Worm (Caenorhabditis elegans) whole organism, L4/young adult: ENCODE measurements around the gene Y37E11AL.1.

ENCODE experiments used
- W03F9.2 ChIP-seq: fragments of 150-350 bp; optimal IDR thresholded peaks from 2 replicates; lab custom pipeline; 2014; ENCODE audit warnings: missing biosample characterization, missing genetic modification characterization
- dao-5 ChIP-seq: sonication (generic microtip); optimal IDR thresholded peaks from 2 replicates; lab custom pipeline; 2016; ENCODE audit warnings: missing genotype, missing genetic modification characterization, moderate library complexity, missing compliant biosample characterization
- him-1 ChIP-seq: sonication (generic microtip); optimal IDR thresholded peaks from 2 replicates; lab custom pipeline; 2016; ENCODE audit warnings: missing genotype, missing genetic modification reagents, missing genetic modification characterization, missing compliant biosample characterization

The Y37E11AL.1 gene

ce11 chrIV:3709200-3709599 is at the start of gene Y37E11AL.1:
TSS of gene Y37E11AL.1 (plus strand) at chrIV:3709500.
- TF ChIP-seq W03F9.2 (tag; lab: Kevin White, UChicago) (no peak), him-1 (tag; lab: Kevin White, UChicago) (no peak), dao-5 (tag; lab: Kevin White, UChicago) (no peak)

- TF ChIP-seq dao-5 (tag; lab: Kevin White, UChicago) (no peak), W03F9.2 (tag; lab: Kevin White, UChicago) (no peak), him-1 (tag; lab: Kevin White, UChicago) (no peak)
Observed at ce11 chrIV:3659951-3660350, 49.3 kb upstream of the Y37E11AL.1 start.

ce11 chrIV:3661117-3661634 is 48.1 kb upstream of the Y37E11AL.1 start:
- no peak for TF ChIP-seq W03F9.2 (tag; lab: Kevin White, UChicago)
- TF ChIP-seq dao-5 (tag; lab: Kevin White, UChicago) = no peak
- no peak for TF ChIP-seq him-1 (tag; lab: Kevin White, UChicago)

- TF ChIP-seq him-1 (tag; lab: Kevin White, UChicago) = no peak
Observed at ce11 chrIV:3662863-3663262, 46.4 kb upstream of the Y37E11AL.1 start.

- no peak for TF ChIP-seq W03F9.2 (tag; lab: Kevin White, UChicago)
- no peak for TF ChIP-seq him-1 (tag; lab: Kevin White, UChicago)
- TF ChIP-seq dao-5 (tag; lab: Kevin White, UChicago) = no peak
Observed at ce11 chrIV:3665089-3665488, 44.2 kb upstream of the Y37E11AL.1 start.

- no peak for TF ChIP-seq W03F9.2 (tag; lab: Kevin White, UChicago)
- no peak for TF ChIP-seq him-1 (tag; lab: Kevin White, UChicago)
- TF ChIP-seq dao-5 (tag; lab: Kevin White, UChicago) = no peak
Observed at ce11 chrIV:3666543-3666942, 42.8 kb upstream of the Y37E11AL.1 start.

- TF ChIP-seq W03F9.2 (tag; lab: Kevin White, UChicago) (no peak), dao-5 (tag; lab: Kevin White, UChicago) (no peak), him-1 (tag; lab: Kevin White, UChicago) (no peak)
Observed at ce11 chrIV:3667796-3668195, 41.5 kb upstream of the Y37E11AL.1 start.

- TF ChIP-seq dao-5 (tag; lab: Kevin White, UChicago) = no peak
- TF ChIP-seq W03F9.2 (tag; lab: Kevin White, UChicago) = no peak
- TF ChIP-seq him-1 (tag; lab: Kevin White, UChicago) = no peak
Observed at ce11 chrIV:3668603-3669002, 40.7 kb upstream of the Y37E11AL.1 start, which contains the start of gene fmil-1. TSS of gene fmil-1 (minus strand) at chrIV:3668703.

- TF ChIP-seq dao-5 (tag; lab: Kevin White, UChicago) (no peak), W03F9.2 (tag; lab: Kevin White, UChicago) (no peak), him-1 (tag; lab: Kevin White, UChicago) (no peak)
Observed at ce11 chrIV:3681763-3682162, 27.5 kb upstream of the Y37E11AL.1 start.

- no peak for TF ChIP-seq W03F9.2 (tag; lab: Kevin White, UChicago)
- TF ChIP-seq him-1 (tag; lab: Kevin White, UChicago) = no peak
- TF ChIP-seq dao-5 (tag; lab: Kevin White, UChicago) = no peak
Observed at ce11 chrIV:3686260-3686659, 23.0 kb upstream of the Y37E11AL.1 start.

ce11 chrIV:3686765-3687164 is 22.5 kb upstream of the Y37E11AL.1 start, which contains the start of gene map-1:
TSS of gene map-1 (minus strand) at chrIV:3686865.
- no peak for TF ChIP-seq dao-5 (tag; lab: Kevin White, UChicago)
- TF ChIP-seq W03F9.2 (tag; lab: Kevin White, UChicago) = no peak
- TF ChIP-seq him-1 (tag; lab: Kevin White, UChicago) = no peak

ce11 chrIV:3688050-3688449 is 21.2 kb upstream of the Y37E11AL.1 start:
- no peak for TF ChIP-seq dao-5 (tag; lab: Kevin White, UChicago)
- no peak for TF ChIP-seq W03F9.2 (tag; lab: Kevin White, UChicago)
- TF ChIP-seq him-1 (tag; lab: Kevin White, UChicago) = no peak

ce11 chrIV:3694638-3695037 is 14.7 kb upstream of the Y37E11AL.1 start, which contains the start of the genes taf-6.2 and Y37E11AL.3:
TSS of gene taf-6.2 (minus strand) at chrIV:3694733.
TSS of gene Y37E11AL.3 (plus strand) at chrIV:3694935.
- TF ChIP-seq W03F9.2 (tag; lab: Kevin White, UChicago) (no peak), dao-5 (tag; lab: Kevin White, UChicago) (no peak), him-1 (tag; lab: Kevin White, UChicago) (no peak)

- TF ChIP-seq him-1 (tag; lab: Kevin White, UChicago) (no peak), W03F9.2 (tag; lab: Kevin White, UChicago) (no peak), dao-5 (tag; lab: Kevin White, UChicago) (no peak)
Observed at ce11 chrIV:3698201-3698600, 11.1 kb upstream of the Y37E11AL.1 start, which contains the start of gene Y37E11AL.2. TSS of gene Y37E11AL.2 (plus strand) at chrIV:3698501.
